Fruit fly (Drosophila melanogaster): Measurements from ENCODE around the gene RpS19a.

DNA sequence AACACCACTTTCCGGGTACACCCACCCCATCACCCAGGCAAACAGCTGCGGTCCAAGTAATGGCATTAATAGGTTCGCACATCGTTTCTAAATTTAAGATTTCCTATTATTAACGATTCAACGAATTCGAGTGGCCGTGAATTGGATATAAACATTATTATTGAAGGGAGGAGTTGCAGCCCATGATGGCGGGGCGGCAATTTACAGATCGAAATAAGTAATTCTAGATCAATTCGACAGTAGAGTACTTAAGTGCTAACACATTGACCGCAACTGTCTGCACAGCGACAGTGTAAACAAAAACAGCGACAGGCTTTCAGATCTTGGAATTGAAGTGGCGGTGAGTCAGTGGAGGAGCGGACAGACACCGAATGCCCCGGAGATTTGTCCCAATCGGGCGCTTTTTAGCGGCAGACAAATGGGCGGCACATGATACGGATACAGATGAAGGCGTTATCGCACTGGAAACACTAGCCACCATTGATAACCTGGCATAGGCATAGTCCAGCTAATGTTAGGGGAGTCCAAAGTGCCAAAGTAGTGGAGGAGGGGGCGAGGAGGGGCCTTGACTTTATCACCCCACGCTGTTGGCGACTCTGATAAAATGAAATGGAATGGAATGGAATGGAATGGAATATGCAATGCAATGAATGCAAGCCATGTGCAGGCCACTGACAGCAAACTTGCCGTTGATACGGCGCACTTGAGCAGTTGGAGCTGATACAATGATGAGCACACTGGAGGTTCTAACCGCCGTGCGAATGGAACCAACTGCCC, 4.3 kb upstream of the RpS19a start:
- TF ChIP-seq cic (GFP tag; optimal IDR thresholded peaks at IDR 0.05) (peak; percentile 78), toe (GFP tag; optimal IDR thresholded peaks at IDR 0.05) (peak; percentile 8), CG11617 (GFP tag; optimal IDR thresholded peaks at IDR 0.05) (peak; percentile 11)
